Worm (Caenorhabditis elegans) whole organism, young adult: ENCODE results near the gene B0361.11.

Source experiments
- aptf-3 ChIP-seq: fragments of 200-800 bp; sonication (Bioruptor generic); IDR thresholded peaks from 2 replicates; pipeline ENCODE4 v1.3.6; 2022; ENCODE audit warnings: missing genetic modification characterization, missing compliant biosample characterization
- bed-2 ChIP-seq: fragments of 200-800 bp; sonication (Bioruptor generic); IDR thresholded peaks from 2 replicates; pipeline ENCODE4 v1.3.6; 2022; ENCODE audit warnings: missing genetic modification reagents, missing genetic modification characterization, missing compliant biosample characterization
- dpl-1 ChIP-seq: fragments of 150-350 bp; optimal IDR thresholded peaks from 2 replicates; lab custom pipeline; 2014; ENCODE audit warnings: missing biosample characterization, missing genetic modification reagents, missing genetic modification characterization
- lag-1 ChIP-seq: fragments of 200-800 bp; sonication (Bioruptor generic); IDR thresholded peaks from 2 replicates; pipeline ENCODE4 v1.3.6; 2022; ENCODE audit warnings: missing genetic modification reagents, missing genetic modification characterization, missing compliant biosample characterization
- madf-8 ChIP-seq: fragments of 200-800 bp; sonication (Bioruptor generic); conservative IDR thresholded peaks from 2 replicates; pipeline ENCODE4 v1.3.6; 2022; ENCODE audit warnings: missing genetic modification reagents, missing genetic modification characterization, missing compliant biosample characterization
- mel-28 ChIP-seq: sonication (generic microtip); optimal IDR thresholded peaks from 2 replicates; lab custom pipeline; 2016; ENCODE audit warnings: borderline replicate concordance, mild to moderate bottlenecking, missing genetic modification characterization, missing compliant biosample characterization
- nfya-1 ChIP-seq: sonication (generic microtip); optimal IDR thresholded peaks from 2 replicates; lab custom pipeline; 2017; ENCODE audit warnings: antibody characterized with exemption, missing compliant biosample characterization, missing genetic modification characterization, borderline replicate concordance; ENCODE audit not compliant: insufficient read depth
- nhr-80 ChIP-seq: sonication (generic microtip); optimal IDR thresholded peaks from 2 replicates; lab custom pipeline; 2016; ENCODE audit warnings: missing genetic modification characterization, missing compliant biosample characterization
- nhr-90 ChIP-seq: sonication (generic microtip); optimal IDR thresholded peaks from 2 replicates; lab custom pipeline; 2016; ENCODE audit warnings: missing genotype, mild to moderate bottlenecking, missing genetic modification characterization, missing compliant biosample characterization
- pbrm-1 ChIP-seq: fragments of 200-800 bp; sonication (Bioruptor generic); IDR thresholded peaks from 2 replicates; pipeline ENCODE4 v1.3.6; 2022; ENCODE audit warnings: missing genetic modification reagents, missing genetic modification characterization, missing compliant biosample characterization
- ztf-3 ChIP-seq: fragments of 200-800 bp; sonication (Bioruptor generic); optimal IDR thresholded peaks from 2 replicates; lab custom pipeline; 2018; ENCODE audit warnings: mild to moderate bottlenecking, missing genetic modification characterization, missing compliant biosample characterization

- TF ChIP-seq nhr-90 (tag; lab: Kevin White, UChicago) (no peak), aptf-3 (GFP tag; lab: Robert Waterston, UW) (no peak), pbrm-1 (no peak), mel-28 (tag; lab: Kevin White, UChicago) (no peak), dpl-1 (GFP tag; lab: Kevin White, UChicago) (no peak), ztf-3 (GFP tag; lab: Kevin White, UChicago) (no peak), lag-1 (GFP tag; lab: Robert Waterston, UW) (no peak), bed-2 (GFP tag; lab: Robert Waterston, UW) (no peak), nhr-80 (no peak), nfya-1 (no peak), madf-8 (GFP tag; lab: Robert Waterston, UW) (no peak)
Measured at ce11 chrIII:7262592-7262991, 14.8 kb upstream of the B0361.11 start.
